Worm (Caenorhabditis elegans) whole organism, early embryonic: ENCODE measurements around the gene ZK622.5.

ENCODE experiments used
- F13C5.2 ChIP-seq: sonication (generic microtip); optimal IDR thresholded peaks from 2 replicates; lab custom pipeline; 2017; ENCODE audit warnings: mild to moderate bottlenecking, missing genetic modification characterization, inconsistent platforms, missing compliant biosample characterization
- aly-1 ChIP-seq: sonication (generic microtip); optimal IDR thresholded peaks from 2 replicates; lab custom pipeline; 2016; ENCODE audit warnings: missing genetic modification characterization, missing compliant biosample characterization
- ama-1 ChIP-seq: fragments of 150-350 bp; optimal IDR thresholded peaks from 2 replicates; lab custom pipeline; 2014
- ceh-13 ChIP-seq: fragments of 200-800 bp; sonication (Bioruptor generic); optimal IDR thresholded peaks from 2 replicates; lab custom pipeline; 2018; ENCODE audit warnings: mild to moderate bottlenecking, missing genetic modification characterization, missing compliant biosample characterization
- ceh-36 ChIP-seq: sonication (generic microtip); optimal IDR thresholded peaks from 2 replicates; lab custom pipeline; 2016; ENCODE audit warnings: missing genetic modification characterization, inconsistent platforms, missing compliant biosample characterization
- ets-7 ChIP-seq: sonication (generic microtip); optimal IDR thresholded peaks from 2 replicates; lab custom pipeline; 2016; ENCODE audit warnings: missing genotype, missing genetic modification characterization, missing compliant biosample characterization
- hmbx-1 ChIP-seq: sonication (generic microtip); optimal IDR thresholded peaks from 2 replicates; lab custom pipeline; 2016; ENCODE audit warnings: mild to moderate bottlenecking, missing genetic modification characterization, missing compliant biosample characterization
- hmg-4 ChIP-seq: fragments of 200-800 bp; sonication (Bioruptor generic); optimal IDR thresholded peaks from 2 replicates; lab custom pipeline; 2018; ENCODE audit warnings: mild to moderate bottlenecking, missing genetic modification characterization, missing compliant biosample characterization
- hnd-1 ChIP-seq: sonication (generic microtip); optimal IDR thresholded peaks from 2 replicates; lab custom pipeline; 2016; ENCODE audit warnings: missing genetic modification characterization, missing compliant biosample characterization
- scrt-1 ChIP-seq: fragments of 200-800 bp; sonication (Bioruptor generic); IDR thresholded peaks from 2 replicates; pipeline ENCODE4 v1.3.6; 2022; ENCODE audit warnings: missing genetic modification characterization, missing compliant biosample characterization
- sea-1 ChIP-seq: fragments of 200-800 bp; sonication (Bioruptor generic); conservative IDR thresholded peaks from 2 replicates; pipeline ENCODE4 v1.3.6; 2022; ENCODE audit warnings: missing genetic modification characterization, missing compliant biosample characterization
- tra-4 ChIP-seq: sonication (generic microtip); optimal IDR thresholded peaks from 2 replicates; lab custom pipeline; 2017; ENCODE audit warnings: missing genetic modification characterization, missing compliant biosample characterization

DNA sequence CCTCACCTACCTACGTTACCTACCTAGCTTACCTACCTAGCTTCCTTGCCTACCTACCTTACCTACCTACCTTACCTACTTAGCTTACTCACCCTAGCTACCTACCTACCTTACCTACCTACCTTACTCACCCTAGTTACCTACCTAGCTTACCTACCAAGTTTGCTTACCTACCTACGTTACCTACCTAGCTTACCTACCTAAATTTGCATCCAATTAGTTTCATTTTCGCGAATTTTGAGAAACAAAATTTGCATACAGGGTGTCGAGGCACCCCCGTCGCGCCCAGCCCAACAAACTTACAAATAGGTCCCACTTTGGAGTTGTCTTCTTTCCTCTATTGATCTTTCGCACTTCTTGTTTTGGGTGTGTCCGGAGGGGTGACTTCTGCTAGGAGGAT lies 20.3 kb upstream of the ZK622.5 start:
- TF ChIP-seq ama-1 = no peak
- no peak for TF ChIP-seq F13C5.2 (tag; lab: Kevin White, UChicago)
- TF ChIP-seq ceh-36 (tag; lab: Kevin White, UChicago) = no peak
- TF ChIP-seq hmbx-1 (tag; lab: Kevin White, UChicago) = no peak
- no peak for TF ChIP-seq tra-4 (tag; lab: Kevin White, UChicago)
- TF ChIP-seq scrt-1 (GFP tag; lab: Robert Waterston, UW) = no peak
- no peak for TF ChIP-seq hmg-4
- no peak for TF ChIP-seq ets-7 (tag; lab: Kevin White, UChicago)
- TF ChIP-seq hnd-1 (tag; lab: Kevin White, UChicago) = no peak
- TF ChIP-seq aly-1 (tag; lab: Kevin White, UChicago) = no peak
- TF ChIP-seq sea-1 (GFP tag; lab: Robert Waterston, UW) = no peak
- TF ChIP-seq ceh-13 (GFP tag; lab: Kevin White, UChicago) = no peak
